Worm (Caenorhabditis elegans): Measurements from ENCODE around the gene F41C3.1.

ce11 chrII:4737348-4737747, 14.8 kb upstream of the F41C3.1 start, which contains the start of gene ctsa-1.1:
- TF ChIP-seq ceh-82 (tag; optimal IDR thresholded peaks at IDR 0.05) (no peak), unc-62 (GFP tag; optimal IDR thresholded peaks at IDR 0.05) (no peak), fos-1 (tag; optimal IDR thresholded peaks at IDR 0.05) (no peak), ama-1 (optimal IDR thresholded peaks at IDR 0.05) (no peak), lin-39 (tag; optimal IDR thresholded peaks at IDR 0.05) (no peak), lin-13 (GFP tag; optimal IDR thresholded peaks at IDR 0.05) (no peak), Y55F3AM.14 (GFP tag; optimal IDR thresholded peaks at IDR 0.05) (no peak), unc-39 (tag; optimal IDR thresholded peaks at IDR 0.05) (no peak), R02D3.7 (tag; optimal IDR thresholded peaks at IDR 0.05) (no peak), ZK546.5 (tag; optimal IDR thresholded peaks at IDR 0.05) (no peak), sma-3 (GFP tag; optimal IDR thresholded peaks at IDR 0.05) (no peak), mdl-1 (tag; optimal IDR thresholded peaks at IDR 0.05) (no peak), egl-27 (tag; optimal IDR thresholded peaks at IDR 0.05) (no peak)
